Worm (Caenorhabditis elegans) whole organism, young adult: ENCODE results near the gene F57B9.3.
A peak's percentile ranks its signal among the peaks of the same experiment; 100 is the strongest.

Source experiments
- B0019.2 ChIP-seq: fragments of 200-800 bp; sonication (Bioruptor generic); conservative IDR thresholded peaks from 2 replicates; pipeline ENCODE4 v1.3.6; 2022; ENCODE audit warnings: missing genetic modification reagents, missing genetic modification characterization, missing compliant biosample characterization
- B0035.1 ChIP-seq: sonication (generic microtip); optimal IDR thresholded peaks from 2 replicates; lab custom pipeline; 2016; ENCODE audit warnings: missing genetic modification characterization, mild to moderate bottlenecking, missing compliant biosample characterization, missing genotype, missing genetic modification reagents
- B0261.1 ChIP-seq: sonication (generic microtip); optimal IDR thresholded peaks from 2 replicates; lab custom pipeline; 2016; ENCODE audit warnings: mild to moderate bottlenecking, missing genetic modification characterization, moderate library complexity, missing compliant biosample characterization
- C06A6.2 ChIP-seq: fragments of 200-800 bp; sonication (Bioruptor generic); conservative IDR thresholded peaks from 2 replicates; pipeline ENCODE4 v1.3.6; 2022; ENCODE audit warnings: missing genetic modification characterization, missing compliant biosample characterization
- D2030.7 ChIP-seq: fragments of 200-800 bp; sonication (Bioruptor generic); IDR thresholded peaks from 2 replicates; pipeline ENCODE4 v1.3.6; 2022; ENCODE audit warnings: missing genetic modification reagents, missing genetic modification characterization, missing compliant biosample characterization
- F23B12.7 ChIP-seq: sonication (generic microtip); optimal IDR thresholded peaks from 2 replicates; lab custom pipeline; 2017; ENCODE audit warnings: missing genetic modification characterization, mild to moderate bottlenecking, missing compliant biosample characterization, antibody characterized with exemption, moderate library complexity; ENCODE audit not compliant: insufficient read depth
- F33H1.4 ChIP-seq: fragments of 200-800 bp; sonication (Bioruptor generic); IDR thresholded peaks from 2 replicates; pipeline ENCODE4 v1.3.6; 2022; ENCODE audit warnings: missing genetic modification reagents, missing genetic modification characterization, missing compliant biosample characterization
- F57C9.4 ChIP-seq: sonication (generic microtip); optimal IDR thresholded peaks from 2 replicates; lab custom pipeline; 2017; ENCODE audit warnings: mild to moderate bottlenecking, missing genetic modification characterization, missing compliant biosample characterization
- K12H6.12 ChIP-seq: fragments of 200-800 bp; sonication (Bioruptor generic); optimal IDR thresholded peaks from 2 replicates; lab custom pipeline; 2018; ENCODE audit warnings: mild to moderate bottlenecking, missing genetic modification characterization, missing compliant biosample characterization
- Y53F4B.3 ChIP-seq: fragments of 200-800 bp; sonication (Bioruptor generic); IDR thresholded peaks from 2 replicates; pipeline ENCODE4 v1.3.6; 2022; ENCODE audit warnings: missing genetic modification reagents, missing genetic modification characterization, missing compliant biosample characterization
- Y67H2A.10 ChIP-seq: fragments of 200-800 bp; sonication (Bioruptor generic); conservative IDR thresholded peaks from 2 replicates; pipeline ENCODE4 v1.3.6; 2022; ENCODE audit warnings: missing genetic modification reagents, missing genetic modification characterization, missing compliant biosample characterization
- Y79H2A.3 ChIP-seq: fragments of 200-800 bp; sonication (Bioruptor generic); conservative IDR thresholded peaks from 2 replicates; pipeline ENCODE4 v1.3.6; 2022; ENCODE audit warnings: missing genetic modification reagents, missing genetic modification characterization, missing compliant biosample characterization
- Y95B8A.8 ChIP-seq: fragments of 200-800 bp; sonication (Bioruptor generic); IDR thresholded peaks from 2 replicates; pipeline ENCODE4 v1.3.6; 2022; ENCODE audit warnings: missing genetic modification reagents, missing genetic modification characterization, missing compliant biosample characterization
- atf-7 ChIP-seq: sonication (generic microtip); optimal IDR thresholded peaks from 2 replicates; lab custom pipeline; 2017; ENCODE audit warnings: mild to moderate bottlenecking, missing genetic modification characterization, missing compliant biosample characterization
- attf-5 ChIP-seq: fragments of 200-800 bp; sonication (Bioruptor generic); optimal IDR thresholded peaks from 2 replicates; lab custom pipeline; 2018; ENCODE audit warnings: mild to moderate bottlenecking, missing genetic modification characterization, missing compliant biosample characterization
- attf-6 ChIP-seq: fragments of 200-800 bp; sonication (Bioruptor generic); IDR thresholded peaks from 2 replicates; pipeline ENCODE4 v1.3.6; 2022; ENCODE audit warnings: missing genetic modification reagents, missing genetic modification characterization, missing compliant biosample characterization
- cebp-2 ChIP-seq: fragments of 200-800 bp; sonication (Bioruptor generic); IDR thresholded peaks from 2 replicates; pipeline ENCODE4 v1.3.6; 2022; ENCODE audit warnings: missing genetic modification characterization, missing compliant biosample characterization
- ceh-91 ChIP-seq: fragments of 200-800 bp; sonication (Bioruptor generic); IDR thresholded peaks from 2 replicates; pipeline ENCODE4 v1.3.6; 2022; ENCODE audit warnings: missing genetic modification reagents, missing genetic modification characterization, missing compliant biosample characterization
- die-1 ChIP-seq: sonication (generic microtip); optimal IDR thresholded peaks from 2 replicates; lab custom pipeline; 2016; ENCODE audit warnings: missing genotype, mild to moderate bottlenecking, missing genetic modification characterization, missing compliant biosample characterization
- dpff-1 ChIP-seq: sonication (generic microtip); optimal IDR thresholded peaks from 2 replicates; lab custom pipeline; 2017; ENCODE audit warnings: mild to moderate bottlenecking, missing genetic modification characterization, missing compliant biosample characterization
- efl-1 ChIP-seq: fragments of 150-350 bp; optimal IDR thresholded peaks from 2 replicates; lab custom pipeline; 2014; ENCODE audit warnings: missing biosample characterization, missing genetic modification reagents, missing genetic modification characterization
- egrh-3 ChIP-seq: fragments of 200-800 bp; sonication (Bioruptor generic); IDR thresholded peaks from 2 replicates; pipeline ENCODE4 v1.3.6; 2022; ENCODE audit warnings: missing genetic modification reagents, missing genetic modification characterization, missing compliant biosample characterization
- ekl-4 ChIP-seq: fragments of 200-800 bp; sonication (Bioruptor generic); IDR thresholded peaks from 2 replicates; pipeline ENCODE4 v1.3.6; 2022; ENCODE audit warnings: missing genetic modification reagents, missing genetic modification characterization, missing compliant biosample characterization
- him-1 ChIP-seq: sonication (generic microtip); optimal IDR thresholded peaks from 2 replicates; lab custom pipeline; 2016; ENCODE audit warnings: missing genotype, missing genetic modification reagents, missing genetic modification characterization, missing compliant biosample characterization
- hmg-1.2 ChIP-seq: fragments of 200-800 bp; sonication (Bioruptor generic); IDR thresholded peaks from 2 replicates; pipeline ENCODE4 v1.3.6; 2022; ENCODE audit warnings: missing genetic modification reagents, missing genetic modification characterization, missing compliant biosample characterization
- lag-1 ChIP-seq: fragments of 200-800 bp; sonication (Bioruptor generic); IDR thresholded peaks from 2 replicates; pipeline ENCODE4 v1.3.6; 2022; ENCODE audit warnings: missing genetic modification reagents, missing genetic modification characterization, missing compliant biosample characterization
- let-526 ChIP-seq: fragments of 200-800 bp; sonication (Bioruptor generic); IDR thresholded peaks from 2 replicates; pipeline ENCODE4 v1.3.6; 2022; ENCODE audit warnings: missing genetic modification reagents, missing genetic modification characterization, missing compliant biosample characterization
- lin-26 ChIP-seq: fragments of 200-800 bp; sonication (Bioruptor generic); IDR thresholded peaks from 2 replicates; pipeline ENCODE4 v1.3.6; 2022; ENCODE audit warnings: missing genetic modification reagents, missing genetic modification characterization, missing compliant biosample characterization
- lin-35 ChIP-seq, 3 experiments: fragments of 150-350 bp in 2 of 3; sonication (generic microtip) in 1 of 3; optimal IDR thresholded peaks; 2 replicates each; lab custom pipeline; 2014 to 2018; ENCODE audit warnings: missing biosample characterization in 3 of 3, missing genetic modification characterization in 3 of 3, missing genetic modification reagents in 3 of 3
- lin-40 ChIP-seq: sonication (generic microtip); optimal IDR thresholded peaks from 2 replicates; lab custom pipeline; 2016; ENCODE audit warnings: missing genetic modification characterization, mild to moderate bottlenecking, missing compliant biosample characterization, missing genotype, missing genetic modification reagents
- lsl-1 ChIP-seq: fragments of 200-800 bp; sonication (Bioruptor generic); optimal IDR thresholded peaks from 2 replicates; lab custom pipeline; 2018; ENCODE audit warnings: mild to moderate bottlenecking, missing genetic modification characterization, moderate library complexity, missing compliant biosample characterization
- madf-6 ChIP-seq: fragments of 200-800 bp; sonication (Bioruptor generic); IDR thresholded peaks from 2 replicates; pipeline ENCODE4 v1.3.6; 2022; ENCODE audit warnings: missing genetic modification reagents, missing genetic modification characterization, missing compliant biosample characterization
- madf-8 ChIP-seq: fragments of 200-800 bp; sonication (Bioruptor generic); conservative IDR thresholded peaks from 2 replicates; pipeline ENCODE4 v1.3.6; 2022; ENCODE audit warnings: missing genetic modification reagents, missing genetic modification characterization, missing compliant biosample characterization
- mxl-1 ChIP-seq: sonication (generic microtip); optimal IDR thresholded peaks from 2 replicates; lab custom pipeline; 2016; ENCODE audit warnings: missing genetic modification characterization, missing compliant biosample characterization
- nfya-1 ChIP-seq: sonication (generic microtip); optimal IDR thresholded peaks from 2 replicates; lab custom pipeline; 2017; ENCODE audit warnings: antibody characterized with exemption, missing compliant biosample characterization, missing genetic modification characterization, borderline replicate concordance; ENCODE audit not compliant: insufficient read depth
- nhr-179 ChIP-seq: sonication (generic microtip); optimal IDR thresholded peaks from 2 replicates; lab custom pipeline; 2016; ENCODE audit warnings: mild to moderate bottlenecking, missing genetic modification characterization, missing compliant biosample characterization
- nhr-80 ChIP-seq: sonication (generic microtip); optimal IDR thresholded peaks from 2 replicates; lab custom pipeline; 2016; ENCODE audit warnings: missing genetic modification characterization, missing compliant biosample characterization
- pha-4 ChIP-seq: fragments of 150-350 bp; sonication (generic microtip); optimal IDR thresholded peaks from 2 replicates; lab custom pipeline; 2014; ENCODE audit warnings: missing biosample characterization, missing genetic modification reagents, missing genetic modification characterization
- rec-8 ChIP-seq, 2 experiments: sonication (generic microtip); optimal IDR thresholded peaks; 2 replicates each; lab custom pipeline; 2016; ENCODE audit warnings: mild to moderate bottlenecking in 2 of 2, missing genetic modification characterization in 2 of 2, missing genetic modification reagents in 2 of 2, missing genotype in 2 of 2, missing biosample characterization in 1 of 2, missing compliant biosample characterization in 1 of 2, moderate library complexity in 1 of 2
- rpc-1 ChIP-seq, 2 experiments: fragments of 150-350 bp in 1 of 2; sonication (generic microtip) in 1 of 2; optimal IDR thresholded peaks; 2 replicates each; lab custom pipeline; 2014 to 2018; ENCODE audit warnings: missing biosample characterization in 1 of 2, missing genetic modification characterization in 1 of 2, missing genetic modification reagents in 1 of 2, missing genotype in 1 of 2
- sdz-38 ChIP-seq: sonication (generic microtip); optimal IDR thresholded peaks from 2 replicates; lab custom pipeline; 2016; ENCODE audit warnings: missing genotype, missing genetic modification characterization, missing compliant biosample characterization
- snpc-3.4 ChIP-seq: sonication (generic microtip); optimal IDR thresholded peaks from 2 replicates; lab custom pipeline; 2017; ENCODE audit warnings: missing genetic modification characterization, mild to moderate bottlenecking, missing compliant biosample characterization, antibody characterized with exemption, moderate library complexity, missing genotype, missing genetic modification reagents
- tbx-9 ChIP-seq: sonication (generic microtip); optimal IDR thresholded peaks from 2 replicates; lab custom pipeline; 2016; ENCODE audit warnings: borderline replicate concordance, missing genetic modification characterization, inconsistent platforms, missing compliant biosample characterization
- tlf-1 ChIP-seq: fragments of 200-800 bp; sonication (Bioruptor generic); optimal IDR thresholded peaks from 2 replicates; lab custom pipeline; 2018; ENCODE audit warnings: mild to moderate bottlenecking, missing genetic modification characterization, missing compliant biosample characterization
- zim-3 ChIP-seq: sonication (generic microtip); optimal IDR thresholded peaks from 2 replicates; lab custom pipeline; 2017; ENCODE audit warnings: mild to moderate bottlenecking, missing genetic modification characterization, moderate library complexity, missing compliant biosample characterization
- ztf-26 ChIP-seq: sonication (generic microtip); optimal IDR thresholded peaks from 2 replicates; lab custom pipeline; 2017; ENCODE audit warnings: missing genetic modification characterization, missing compliant biosample characterization
- ztf-6 ChIP-seq: fragments of 200-800 bp; sonication (Bioruptor generic); IDR thresholded peaks from 2 replicates; pipeline ENCODE4 v1.3.6; 2022; ENCODE audit warnings: missing genetic modification reagents, missing genetic modification characterization, missing compliant biosample characterization

F57B9.3 gene

ce11 chrIII:6958674-6959241 is 19.1 kb downstream of the F57B9.3 start (continued):
- no peak for TF ChIP-seq tbx-9
- TF ChIP-seq die-1 (tag; lab: Kevin White, UChicago) = no peak
- TF ChIP-seq ekl-4 (GFP tag; lab: Robert Waterston, UW) = peak; percentile 70
- TF ChIP-seq Y53F4B.3 (GFP tag; lab: Robert Waterston, UW) = no peak
- TF ChIP-seq Y95B8A.8 (GFP tag; lab: Robert Waterston, UW) = peak; percentile 12; the same call in 1 of the 2 replicates
- no peak for TF ChIP-seq Y67H2A.10 (GFP tag; lab: Robert Waterston, UW)
- peak; percentile 45; the same call in 1 of the 2 replicates for TF ChIP-seq madf-8 (GFP tag; lab: Robert Waterston, UW)
- TF ChIP-seq snpc-3.4 = peak; percentile 52
- TF ChIP-seq B0019.2 = no peak
- no peak for TF ChIP-seq cebp-2 (GFP tag; lab: Robert Waterston, UW)
- no peak for TF ChIP-seq zim-3 (tag; lab: Kevin White, UChicago)
- no peak for TF ChIP-seq F57C9.4 (tag; lab: Kevin White, UChicago)
- TF ChIP-seq nfya-1 (tag; lab: Kevin White, UChicago) = no peak
- TF ChIP-seq atf-7 = no peak
- TF ChIP-seq rpc-1 (optimal IDR thresholded peaks at IDR 0.05; lab: Kevin White, UChicago) = no peak
- TF ChIP-seq rpc-1 (tag; optimal IDR thresholded peaks at IDR 0.05; lab: Kevin White, UChicago) = no peak
- TF ChIP-seq nhr-179 (tag; lab: Kevin White, UChicago) = no peak
- no peak for TF ChIP-seq lin-40 (tag; lab: Kevin White, UChicago)
- peak; percentile 62; the same call in 1 of the 2 replicates for TF ChIP-seq Y79H2A.3 (GFP tag; lab: Robert Waterston, UW)
- no peak for TF ChIP-seq C06A6.2
- TF ChIP-seq egrh-3 (GFP tag; lab: Robert Waterston, UW) = no peak
- peak; percentile 36 for TF ChIP-seq B0035.1 (tag; lab: Kevin White, UChicago)
- no peak for TF ChIP-seq K12H6.12 (tag; lab: Kevin White, UChicago)
- TF ChIP-seq lag-1 (GFP tag; lab: Robert Waterston, UW) = no peak
- no peak for TF ChIP-seq mxl-1
- no peak for TF ChIP-seq nhr-80 (tag; lab: Kevin White, UChicago)
- no peak; the same call in none of the 2 replicates for TF ChIP-seq hmg-1.2 (GFP tag; lab: Robert Waterston, UW)
- no peak for TF ChIP-seq sdz-38 (tag; lab: Kevin White, UChicago)
- TF ChIP-seq lin-26 (GFP tag; lab: Robert Waterston, UW) = no peak
- peak in 1 of 3 experiments; percentile 38 for TF ChIP-seq lin-35 (GFP tag; optimal IDR thresholded peaks at IDR 0.05; lab: Kevin White, UChicago)
- TF ChIP-seq ztf-26 (tag; lab: Kevin White, UChicago) = no peak
- TF ChIP-seq rec-8 (tag; optimal IDR thresholded peaks at IDR 0.05; lab: Kevin White, UChicago) = peak in 1 of 2 experiments; percentile 9
- TF ChIP-seq pha-4 (tag; lab: Kevin White, UChicago) = no peak
- no peak for TF ChIP-seq ztf-6 (GFP tag; lab: Robert Waterston, UW)
- no peak for TF ChIP-seq let-526 (GFP tag; lab: Robert Waterston, UW)
- no peak for TF ChIP-seq B0261.1 (tag; lab: Kevin White, UChicago)
- peak; percentile 40 for TF ChIP-seq dpff-1

ce11 chrIII:6961167-6961566 is 21.5 kb downstream of the F57B9.3 start:
- TF ChIP-seq madf-6 = peak; percentile 95
- TF ChIP-seq D2030.7 = peak; percentile 69
- TF ChIP-seq lsl-1 (GFP tag; lab: Kevin White, UChicago) = peak; percentile 91
- peak; percentile 86 for TF ChIP-seq him-1 (tag; lab: Kevin White, UChicago)
- TF ChIP-seq attf-5 (GFP tag; lab: Kevin White, UChicago) = no peak
- no peak for TF ChIP-seq sdz-38 (tag; lab: Kevin White, UChicago)
- TF ChIP-seq B0019.2 = 0 out of 2 replicates have a peak, but pooled peaks have one; percentile 5
- TF ChIP-seq K12H6.12 (tag; lab: Kevin White, UChicago) = peak; percentile 11
- peak; percentile 82 for TF ChIP-seq ceh-91 (GFP tag; lab: Robert Waterston, UW)
- peak; percentile 98 for TF ChIP-seq efl-1
- peak; percentile 63 for TF ChIP-seq F23B12.7
- TF ChIP-seq F33H1.4 = peak; percentile 72
- TF ChIP-seq attf-6 (GFP tag; lab: Robert Waterston, UW) = no peak
- TF ChIP-seq die-1 (tag; lab: Kevin White, UChicago) = no peak
- TF ChIP-seq tlf-1 = peak; percentile 42
- TF ChIP-seq snpc-3.4 = peak; percentile 38
